Worm (Caenorhabditis elegans): ENCODE data around the gene Y54B9A.1.

DNA sequence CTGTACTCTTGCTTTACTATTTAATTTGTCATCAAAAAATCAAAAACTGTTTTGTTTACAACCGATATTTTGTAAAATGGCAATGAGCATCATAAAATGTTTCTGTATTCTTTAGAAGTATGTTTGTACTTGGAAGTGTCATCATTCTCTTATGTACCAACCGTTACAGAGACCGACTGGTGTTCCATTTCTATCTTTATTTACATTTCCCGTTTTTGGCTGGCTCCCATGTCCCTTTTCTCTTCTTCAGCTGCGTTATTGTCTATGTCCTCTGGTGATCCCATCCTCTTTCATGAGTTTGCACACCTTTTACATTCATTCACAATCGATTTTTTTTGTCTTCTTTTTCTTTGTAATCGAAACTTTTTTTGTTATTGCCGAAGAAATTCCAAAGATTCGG is 12.1 kb upstream of the Y54B9A.1 start:
- TF ChIP-seq ama-1 (optimal IDR thresholded peaks at IDR 0.05) (no peak), ztf-11 (tag; optimal IDR thresholded peaks at IDR 0.05) (no peak), ceh-82 (tag; optimal IDR thresholded peaks at IDR 0.05) (no peak), lin-13 (GFP tag; optimal IDR thresholded peaks at IDR 0.05) (no peak), Y116A8C.19 (tag; optimal IDR thresholded peaks at IDR 0.05; ENCODE audit: borderline replicate concordance) (no peak), dpl-1 (GFP tag; optimal IDR thresholded peaks at IDR 0.05) (no peak), aha-1 (tag; optimal IDR thresholded peaks at IDR 0.05) (no peak), pqm-1 (tag; optimal IDR thresholded peaks at IDR 0.05) (no peak), ceh-90 (tag; optimal IDR thresholded peaks at IDR 0.05) (no peak), tlp-1 (tag; optimal IDR thresholded peaks at IDR 0.05) (no peak), alr-1 (tag; optimal IDR thresholded peaks at IDR 0.05; ENCODE audit: borderline replicate concordance) (no peak), egl-27 (tag; optimal IDR thresholded peaks at IDR 0.05) (no peak), pag-3 (tag; optimal IDR thresholded peaks at IDR 0.05; ENCODE audit: borderline replicate concordance, insufficient read depth) (no peak), lsy-2 (tag; optimal IDR thresholded peaks at IDR 0.05) (no peak)

Data from whole organism, L1 larva.